Worm (Caenorhabditis elegans) whole organism, L2 larva: ENCODE measurements around the gene hacl-1.

ENCODE experiments used
- C34F6.9 ChIP-seq: fragments of 150-350 bp; optimal IDR thresholded peaks from 2 replicates; lab custom pipeline; 2014; ENCODE audit warnings: missing biosample characterization, missing genetic modification characterization
- F13H6.1 ChIP-seq: sonication (generic microtip); optimal IDR thresholded peaks from 2 replicates; lab custom pipeline; 2016; ENCODE audit warnings: missing genetic modification characterization, missing compliant biosample characterization
- R02D3.7 ChIP-seq: fragments of 150-350 bp; optimal IDR thresholded peaks from 2 replicates; lab custom pipeline; 2014; ENCODE audit warnings: missing biosample characterization, missing genetic modification characterization
- Y55F3AM.14 ChIP-seq: fragments of 200-800 bp; sonication (Bioruptor generic); optimal IDR thresholded peaks from 2 replicates; lab custom pipeline; 2018; ENCODE audit warnings: mild to moderate bottlenecking, missing genetic modification characterization, missing compliant biosample characterization
- alr-1 ChIP-seq: fragments of 150-350 bp; optimal IDR thresholded peaks from 2 replicates; lab custom pipeline; 2014; ENCODE audit warnings: missing biosample characterization, missing genetic modification characterization
- blmp-1 ChIP-seq: sonication (generic microtip); optimal IDR thresholded peaks from 2 replicates; lab custom pipeline; 2017; ENCODE audit warnings: missing genetic modification characterization, mild to moderate bottlenecking, missing compliant biosample characterization, antibody characterized with exemption, moderate library complexity; ENCODE audit not compliant: insufficient read depth
- ceh-16 ChIP-seq: fragments of 150-350 bp; optimal IDR thresholded peaks from 2 replicates; lab custom pipeline; 2014; ENCODE audit warnings: missing biosample characterization, missing genetic modification characterization
- ceh-82 ChIP-seq: fragments of 150-350 bp; optimal IDR thresholded peaks from 2 replicates; lab custom pipeline; 2014; ENCODE audit warnings: missing biosample characterization, missing genetic modification characterization
- dmd-4 ChIP-seq: sonication (generic microtip); optimal IDR thresholded peaks from 2 replicates; lab custom pipeline; 2017; ENCODE audit warnings: missing biosample characterization, missing genetic modification characterization
- elt-1 ChIP-seq: fragments of 150-350 bp; optimal IDR thresholded peaks from 2 replicates; lab custom pipeline; 2014; ENCODE audit warnings: missing biosample characterization, missing genetic modification characterization
- elt-3 ChIP-seq: sonication (generic microtip); optimal IDR thresholded peaks from 2 replicates; lab custom pipeline; 2017; ENCODE audit warnings: missing biosample characterization, missing genetic modification characterization
- fos-1 ChIP-seq: fragments of 150-350 bp; optimal IDR thresholded peaks from 2 replicates; lab custom pipeline; 2014; ENCODE audit warnings: missing biosample characterization, missing genetic modification characterization
- gmeb-1 ChIP-seq: fragments of 150-350 bp; optimal IDR thresholded peaks from 2 replicates; lab custom pipeline; 2014; ENCODE audit warnings: missing biosample characterization, missing genetic modification characterization
- lin-11 ChIP-seq: fragments of 150-350 bp; sonication (generic microtip); optimal IDR thresholded peaks from 2 replicates; lab custom pipeline; 2014; ENCODE audit warnings: missing biosample characterization, missing genetic modification characterization, inconsistent platforms, mixed read lengths
- lin-13 ChIP-seq: fragments of 150-350 bp; optimal IDR thresholded peaks from 2 replicates; lab custom pipeline; 2014; ENCODE audit warnings: missing biosample characterization, missing genetic modification reagents, missing genetic modification characterization
- lin-39 ChIP-seq: fragments of 150-350 bp; optimal IDR thresholded peaks from 2 replicates; lab custom pipeline; 2014; ENCODE audit warnings: missing biosample characterization, missing genetic modification reagents, missing genetic modification characterization
- lsy-2 ChIP-seq, 2 experiments: fragments of 150-350 bp in 1 of 2; sonication (generic microtip) in 1 of 2; optimal IDR thresholded peaks; 2 replicates each; lab custom pipeline; 2014 to 2017; ENCODE audit warnings: missing biosample characterization in 2 of 2, missing genetic modification characterization in 2 of 2
- mab-5 ChIP-seq: fragments of 150-350 bp; optimal IDR thresholded peaks from 2 replicates; lab custom pipeline; 2014; ENCODE audit warnings: missing biosample characterization, missing genetic modification characterization
- mbf-1 ChIP-seq: sonication (generic microtip); optimal IDR thresholded peaks from 2 replicates; lab custom pipeline; 2017; ENCODE audit warnings: missing biosample characterization, missing genetic modification characterization
- mdl-1 ChIP-seq, 2 experiments: fragments of 150-350 bp in 1 of 2; sonication (generic microtip) in 1 of 2; optimal IDR thresholded peaks; 2 replicates each; lab custom pipeline; 2017; ENCODE audit warnings: missing biosample characterization in 2 of 2, missing genetic modification characterization in 2 of 2
- nhr-10 ChIP-seq: sonication (generic microtip); optimal IDR thresholded peaks from 2 replicates; lab custom pipeline; 2017; ENCODE audit warnings: missing biosample characterization, missing genetic modification characterization
- nhr-11 ChIP-seq: fragments of 150-350 bp; optimal IDR thresholded peaks from 2 replicates; lab custom pipeline; 2014; ENCODE audit warnings: missing biosample characterization, missing genetic modification characterization
- nhr-12 ChIP-seq: fragments of 150-350 bp; optimal IDR thresholded peaks from 2 replicates; lab custom pipeline; 2014; ENCODE audit warnings: missing biosample characterization, missing genetic modification characterization
- nhr-129 ChIP-seq: fragments of 150-350 bp; optimal IDR thresholded peaks from 2 replicates; lab custom pipeline; 2014; ENCODE audit warnings: missing biosample characterization, missing genetic modification characterization
- nhr-21 ChIP-seq: fragments of 150-350 bp; optimal IDR thresholded peaks from 2 replicates; lab custom pipeline; 2014; ENCODE audit warnings: missing biosample characterization, missing genetic modification characterization
- nhr-237 ChIP-seq: fragments of 150-350 bp; optimal IDR thresholded peaks from 2 replicates; lab custom pipeline; 2014; ENCODE audit warnings: missing biosample characterization, missing genetic modification characterization
- nhr-25 ChIP-seq: fragments of 150-350 bp; sonication (generic microtip); optimal IDR thresholded peaks from 3 replicates; lab custom pipeline; 2014; ENCODE audit warnings: missing biosample characterization, missing genetic modification characterization
- nhr-6 ChIP-seq: fragments of 150-350 bp; optimal IDR thresholded peaks from 2 replicates; lab custom pipeline; 2014; ENCODE audit warnings: missing biosample characterization, missing genetic modification characterization
- nhr-77 ChIP-seq: fragments of 150-350 bp; optimal IDR thresholded peaks from 2 replicates; lab custom pipeline; 2014; ENCODE audit warnings: missing biosample characterization, missing genetic modification characterization
- peb-1 ChIP-seq: fragments of 150-350 bp; optimal IDR thresholded peaks from 2 replicates; lab custom pipeline; 2014; ENCODE audit warnings: missing biosample characterization, missing genetic modification characterization
- skn-1 ChIP-seq: sonication (generic microtip); optimal IDR thresholded peaks from 2 replicates; lab custom pipeline; 2017; ENCODE audit warnings: missing biosample characterization, missing genetic modification characterization
- sma-3 ChIP-seq: sonication (generic microtip); optimal IDR thresholded peaks from 2 replicates; lab custom pipeline; 2016; ENCODE audit warnings: missing genetic modification reagents, missing genetic modification characterization, missing compliant biosample characterization
- sma-9 ChIP-seq, 2 experiments: fragments of 150-350 bp in 1 of 2; sonication (generic microtip) in 1 of 2; optimal IDR thresholded peaks; 2 replicates each; lab custom pipeline; 2014 to 2016; ENCODE audit warnings: missing genetic modification characterization in 2 of 2, mild to moderate bottlenecking in 1 of 2, missing biosample characterization in 1 of 2, missing compliant biosample characterization in 1 of 2, missing genetic modification reagents in 1 of 2, moderate library complexity in 1 of 2
- snpc-4 ChIP-seq: fragments of 150-350 bp; optimal IDR thresholded peaks from 2 replicates; lab custom pipeline; 2014; ENCODE audit warnings: missing biosample characterization, missing genetic modification characterization
- unc-39 ChIP-seq: fragments of 150-350 bp; optimal IDR thresholded peaks from 2 replicates; lab custom pipeline; 2014; ENCODE audit warnings: missing biosample characterization, missing genetic modification characterization
- unc-55 ChIP-seq: fragments of 150-350 bp; sonication (generic microtip); optimal IDR thresholded peaks from 3 replicates; lab custom pipeline; 2014; ENCODE audit warnings: missing biosample characterization, missing genetic modification reagents, missing genetic modification characterization
- unc-62 ChIP-seq: fragments of 150-350 bp; optimal IDR thresholded peaks from 2 replicates; lab custom pipeline; 2014; ENCODE audit warnings: missing biosample characterization, missing genetic modification reagents, missing genetic modification characterization
- zag-1 ChIP-seq: fragments of 150-350 bp; optimal IDR thresholded peaks from 2 replicates; lab custom pipeline; 2014; ENCODE audit warnings: missing biosample characterization, missing genetic modification characterization
- ztf-1 ChIP-seq: fragments of 200-800 bp; sonication (Bioruptor generic); conservative IDR thresholded peaks from 2 replicates; pipeline ENCODE4 v1.3.6; 2022; ENCODE audit warnings: missing genetic modification characterization, missing compliant biosample characterization
- ztf-11 ChIP-seq: sonication (generic microtip); optimal IDR thresholded peaks from 2 replicates; lab custom pipeline; 2017; ENCODE audit warnings: missing biosample characterization, missing genetic modification characterization
- ztf-4 ChIP-seq: fragments of 150-350 bp; optimal IDR thresholded peaks from 2 replicates; lab custom pipeline; 2014; ENCODE audit warnings: missing biosample characterization, missing genetic modification characterization

The hacl-1 gene

ce11 chrII:11484600-11484999 is 8.2 kb downstream of the hacl-1 start (continued):
- TF ChIP-seq nhr-12 (tag; lab: Kevin White, UChicago) (no peak), unc-39 (tag; lab: Kevin White, UChicago) (no peak), Y55F3AM.14 (GFP tag; lab: Kevin White, UChicago) (peak; percentile 85), mab-5 (peak; percentile 54), sma-3 (GFP tag; lab: Kevin White, UChicago) (peak; percentile 67), nhr-21 (tag; lab: Kevin White, UChicago) (peak; percentile 79), mdl-1 (tag; optimal IDR thresholded peaks at IDR 0.05; lab: Kevin White, UChicago) (peak; percentile 25 to 64), blmp-1 (no peak), fos-1 (tag; lab: Kevin White, UChicago) (peak; percentile 70), nhr-11 (peak; percentile 39), ztf-4 (tag; lab: Kevin White, UChicago) (peak; percentile 59), nhr-129 (tag; lab: Kevin White, UChicago) (peak; percentile 88), R02D3.7 (tag; lab: Kevin White, UChicago) (no peak), lin-13 (GFP tag; lab: Kevin White, UChicago) (no peak), zag-1 (peak; percentile 1), dmd-4 (tag; lab: Kevin White, UChicago) (no peak), sma-9 (GFP tag; optimal IDR thresholded peaks at IDR 0.05; lab: Kevin White, UChicago) (peak; percentile 72), sma-9 (tag; optimal IDR thresholded peaks at IDR 0.05; lab: Kevin White, UChicago) (no peak), snpc-4 (tag; lab: Kevin White, UChicago) (peak; percentile 19), lin-39 (tag; lab: Kevin White, UChicago) (no peak), lsy-2 (tag; optimal IDR thresholded peaks at IDR 0.05; lab: Kevin White, UChicago) (peak; percentile 48 to 88), unc-62 (GFP tag; lab: Kevin White, UChicago) (no peak), ceh-16 (tag; lab: Kevin White, UChicago) (peak; percentile 13), ztf-1 (GFP tag; lab: Robert Waterston, UW) (no peak), mbf-1 (tag; lab: Kevin White, UChicago) (no peak), lin-11 (peak; percentile 92), nhr-77 (no peak)

- TF ChIP-seq C34F6.9 (tag; lab: Kevin White, UChicago) (no peak), F13H6.1 (tag; lab: Kevin White, UChicago) (no peak), fos-1 (tag; lab: Kevin White, UChicago) (no peak), nhr-237 (tag; lab: Kevin White, UChicago) (no peak), nhr-11 (no peak), gmeb-1 (tag; lab: Kevin White, UChicago) (no peak), ztf-11 (tag; lab: Kevin White, UChicago) (no peak), lin-39 (tag; lab: Kevin White, UChicago) (no peak), lsy-2 (tag; optimal IDR thresholded peaks at IDR 0.05; lab: Kevin White, UChicago) (no peak), sma-3 (GFP tag; lab: Kevin White, UChicago) (no peak), elt-1 (no peak), unc-39 (tag; lab: Kevin White, UChicago) (no peak), unc-55 (GFP tag; lab: Kevin White, UChicago) (no peak), elt-3 (tag; lab: Kevin White, UChicago) (no peak), mbf-1 (tag; lab: Kevin White, UChicago) (no peak), mab-5 (no peak), skn-1 (tag; lab: Kevin White, UChicago) (no peak), ceh-82 (tag; lab: Kevin White, UChicago) (no peak), nhr-6 (tag; lab: Kevin White, UChicago) (no peak)
Observed at ce11 chrII:11479076-11479475, 13.7 kb downstream of the hacl-1 start, which contains the start of gene W02B12.12. Gene W02B12.12, minus strand, starts transcription at chrII:11479176.

ce11 chrII:11476410-11476809 is 16.4 kb downstream of the hacl-1 start, which contains the start of gene W02B12.16:
Gene W02B12.16, minus strand, starts transcription at chrII:11476510.
- TF ChIP-seq nhr-21 (tag; lab: Kevin White, UChicago) = no peak
- no peak for TF ChIP-seq unc-39 (tag; lab: Kevin White, UChicago)
- TF ChIP-seq blmp-1 = no peak
- TF ChIP-seq alr-1 (tag; lab: Kevin White, UChicago) = no peak
- no peak for TF ChIP-seq zag-1
- TF ChIP-seq lin-13 (GFP tag; lab: Kevin White, UChicago) = no peak
- no peak for TF ChIP-seq ztf-4 (tag; lab: Kevin White, UChicago)
- TF ChIP-seq sma-3 (GFP tag; lab: Kevin White, UChicago) = no peak
- no peak for TF ChIP-seq lin-11
- TF ChIP-seq snpc-4 (tag; lab: Kevin White, UChicago) = no peak
- TF ChIP-seq nhr-25 (tag; lab: Kevin White, UChicago) = no peak
- TF ChIP-seq sma-9 (GFP tag; optimal IDR thresholded peaks at IDR 0.05; lab: Kevin White, UChicago) = no peak
- TF ChIP-seq sma-9 (tag; optimal IDR thresholded peaks at IDR 0.05; lab: Kevin White, UChicago) = no peak
- no peak for TF ChIP-seq nhr-6 (tag; lab: Kevin White, UChicago)
- no peak for TF ChIP-seq nhr-11
- no peak for TF ChIP-seq peb-1 (tag; lab: Kevin White, UChicago)
- no peak for TF ChIP-seq lsy-2 (tag; optimal IDR thresholded peaks at IDR 0.05; lab: Kevin White, UChicago)
- no peak for TF ChIP-seq fos-1 (tag; lab: Kevin White, UChicago)
- TF ChIP-seq mbf-1 (tag; lab: Kevin White, UChicago) = no peak
- TF ChIP-seq nhr-10 (tag; lab: Kevin White, UChicago) = no peak
